Worm (Caenorhabditis elegans) whole organism, L4/young adult: Measurements from ENCODE around the gene dcr-1.

Experiments
- W03F9.2 ChIP-seq: fragments of 150-350 bp; optimal IDR thresholded peaks from 2 replicates; lab custom pipeline; 2014; ENCODE audit warnings: missing biosample characterization, missing genetic modification characterization
- him-1 ChIP-seq: sonication (generic microtip); optimal IDR thresholded peaks from 2 replicates; lab custom pipeline; 2016; ENCODE audit warnings: missing genotype, missing genetic modification reagents, missing genetic modification characterization, missing compliant biosample characterization

ce11 chrIII:8117155-8117554, 37.1 kb upstream of the dcr-1 start:
- TF ChIP-seq W03F9.2 (tag; lab: Kevin White, UChicago) (no peak), him-1 (tag; lab: Kevin White, UChicago) (no peak)
